Worm (Caenorhabditis elegans): ENCODE measurements around the gene srh-37.

- TF ChIP-seq B0310.2 (tag; optimal IDR thresholded peaks at IDR 0.05) (no peak), ama-1 (optimal IDR thresholded peaks at IDR 0.05) (no peak), aly-1 (tag; optimal IDR thresholded peaks at IDR 0.05) (no peak), flt-1 (GFP tag; IDR thresholded peaks at IDR 0.05) (no peak), sea-1 (GFP tag; conservative IDR thresholded peaks at IDR 0.05) (no peak), hmg-4 (GFP tag; optimal IDR thresholded peaks at IDR 0.05) (no peak), ceh-36 (tag; optimal IDR thresholded peaks at IDR 0.05) (no peak), ceh-13 (GFP tag; optimal IDR thresholded peaks at IDR 0.05) (no peak), tbx-37 (GFP tag; conservative IDR thresholded peaks at IDR 0.05) (no peak), tbx-11 (GFP tag; IDR thresholded peaks at IDR 0.05) (no peak), hmbx-1 (tag; optimal IDR thresholded peaks at IDR 0.05) (no peak), ets-7 (tag; optimal IDR thresholded peaks at IDR 0.05) (no peak), scrt-1 (GFP tag; IDR thresholded peaks at IDR 0.05) (no peak)
Measured at ce11 chrV:556055-556454, 43.7 kb upstream of the srh-37 start, which contains the start of gene srx-8.

Data from whole organism, early embryonic.